Worm (Caenorhabditis elegans): ENCODE data around the gene chil-4.

DNA sequence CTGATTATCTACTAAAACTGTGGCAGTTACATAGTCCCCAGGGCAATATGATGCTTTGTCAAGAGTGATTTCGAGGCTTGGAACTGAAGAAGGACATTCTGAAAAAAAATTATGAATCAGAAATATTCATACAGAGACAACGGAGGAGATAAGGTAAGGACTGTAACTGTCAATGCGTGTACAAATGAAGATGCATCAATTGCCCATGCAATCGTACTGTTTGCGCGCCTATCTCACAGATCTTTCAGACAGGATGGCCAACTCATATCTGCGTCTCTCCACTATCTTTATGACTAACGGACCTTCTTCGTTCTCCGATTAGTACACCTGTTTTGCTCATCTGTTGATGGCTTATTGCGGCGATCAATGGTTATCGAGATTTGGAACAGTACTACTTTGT lies 15.2 kb downstream of the chil-4 start, which contains the start of gene ZK938.11:
- TF ChIP-seq ceh-36 (tag; optimal IDR thresholded peaks at IDR 0.05), result no peak
- TF ChIP-seq F13C5.2 (tag; optimal IDR thresholded peaks at IDR 0.05), result no peak
- TF ChIP-seq ceh-13 (GFP tag; optimal IDR thresholded peaks at IDR 0.05), result no peak
- no peak for TF ChIP-seq B0310.2 (tag; optimal IDR thresholded peaks at IDR 0.05)
- no peak for TF ChIP-seq ama-1 (optimal IDR thresholded peaks at IDR 0.05)
- TF ChIP-seq hnd-1 (tag; optimal IDR thresholded peaks at IDR 0.05), result no peak
- no peak for TF ChIP-seq tbx-37 (GFP tag; conservative IDR thresholded peaks at IDR 0.05)
